Fruit fly (Drosophila melanogaster) whole organism, embryonic: ENCODE results near the gene CG6527.

Experiments used
- Antp ChIP-seq: fragments of 200-800 bp; sonication (Bioruptor generic); optimal IDR thresholded peaks from 3 replicates; lab custom pipeline; 2016; ENCODE audit warnings: missing biosample characterization, missing genetic modification characterization
- Atf6 ChIP-seq: fragments of 200-800 bp; sonication (Bioruptor generic); IDR thresholded peaks from 2 replicates; pipeline ENCODE4 v1.3.6; 2022; ENCODE audit warnings: missing biosample characterization, missing genetic modification characterization
- CG10209 ChIP-seq: fragments of 200-800 bp; sonication (Bioruptor generic); optimal IDR thresholded peaks from 3 replicates; lab custom pipeline; 2017; ENCODE audit warnings: missing biosample characterization, mild to moderate bottlenecking, missing genetic modification characterization, missing genetic modification reagents
- CG10366 ChIP-seq: fragments of 200-800 bp; sonication (Bioruptor generic); IDR thresholded peaks from 2 replicates; pipeline ENCODE4 v1.3.6; 2022; ENCODE audit warnings: missing biosample characterization, missing genetic modification characterization
- CG11398 ChIP-seq: fragments of 200-800 bp; sonication (Bioruptor generic); optimal IDR thresholded peaks from 2 replicates; lab custom pipeline; 2016; ENCODE audit warnings: missing biosample characterization, missing genetic modification characterization
- CG11723 ChIP-seq: fragments of 200-800 bp; sonication (Bioruptor generic); optimal IDR thresholded peaks from 2 replicates; lab custom pipeline; 2017; ENCODE audit warnings: missing biosample characterization, mild to moderate bottlenecking, missing genetic modification characterization
- CG12219 ChIP-seq: fragments of 200-800 bp; sonication (Bioruptor generic); optimal IDR thresholded peaks from 3 replicates; lab custom pipeline; 2018; ENCODE audit warnings: missing biosample characterization, mild to moderate bottlenecking, missing genetic modification characterization
- CG13123 ChIP-seq: fragments of 200-800 bp; sonication (Bioruptor generic); optimal IDR thresholded peaks from 2 replicates; lab custom pipeline; 2016; ENCODE audit warnings: missing biosample characterization, missing genetic modification characterization
- CG13775 ChIP-seq: fragments of 200-800 bp; sonication (Bioruptor generic); optimal IDR thresholded peaks from 3 replicates; lab custom pipeline; 2017; ENCODE audit warnings: missing biosample characterization, mild to moderate bottlenecking, missing genetic modification characterization
- CG14860 ChIP-seq: fragments of 200-800 bp; sonication (Bioruptor generic); IDR thresholded peaks from 3 replicates; pipeline ENCODE4 v1.3.6; 2022; ENCODE audit warnings: missing biosample characterization, missing genetic modification characterization; ENCODE audit not compliant: partially characterized antibody
- CG1603 ChIP-seq: fragments of 200-800 bp; sonication (Bioruptor generic); optimal IDR thresholded peaks from 2 replicates; lab custom pipeline; 2019; ENCODE audit warnings: missing biosample characterization, mild to moderate bottlenecking, missing genetic modification characterization, moderate library complexity
- CG17568 ChIP-seq: fragments of 200-800 bp; sonication (Bioruptor generic); optimal IDR thresholded peaks from 2 replicates; lab custom pipeline; 2018; ENCODE audit warnings: missing biosample characterization, mild to moderate bottlenecking, missing genetic modification characterization, moderate library complexity
- CG17912 ChIP-seq: fragments of 200-800 bp; sonication (Bioruptor generic); optimal IDR thresholded peaks from 2 replicates; lab custom pipeline; 2018; ENCODE audit warnings: missing biosample characterization, mild to moderate bottlenecking, missing genetic modification characterization
- CG2678 ChIP-seq: fragments of 200-800 bp; sonication (Bioruptor generic); optimal IDR thresholded peaks from 3 replicates; lab custom pipeline; 2019; ENCODE audit warnings: missing biosample characterization, mild to moderate bottlenecking, missing genetic modification characterization, moderate library complexity
- CG2889 ChIP-seq: fragments of 200-800 bp; sonication (Bioruptor generic); IDR thresholded peaks from 3 replicates; pipeline ENCODE4 v1.3.6; 2022; ENCODE audit warnings: missing biosample characterization, missing genetic modification characterization
- CG31224 ChIP-seq: fragments of 200-800 bp; sonication (Bioruptor generic); IDR thresholded peaks from 2 replicates; pipeline ENCODE4 v1.3.6; 2022; ENCODE audit warnings: missing biosample characterization, missing genetic modification characterization
- CG7928 ChIP-seq: fragments of 200-800 bp; sonication (Bioruptor generic); optimal IDR thresholded peaks from 2 replicates; lab custom pipeline; 2017; ENCODE audit warnings: missing biosample characterization, mild to moderate bottlenecking, missing genetic modification characterization
- CG8478 ChIP-seq: fragments of >200 bp; optimal IDR thresholded peaks from 2 replicates; lab custom pipeline; 2018
- Camta ChIP-seq: fragments of 200-800 bp; sonication (Bioruptor generic); optimal IDR thresholded peaks from 2 replicates; lab custom pipeline; 2016; ENCODE audit warnings: missing biosample characterization, missing genetic modification characterization
- D19B ChIP-seq: fragments of 200-800 bp; sonication (Bioruptor generic); optimal IDR thresholded peaks from 2 replicates; lab custom pipeline; 2017; ENCODE audit warnings: missing biosample characterization, mild to moderate bottlenecking, missing genetic modification characterization
- HHEX ChIP-seq: fragments of 200-800 bp; sonication (Bioruptor generic); optimal IDR thresholded peaks from 3 replicates; lab custom pipeline; 2017; ENCODE audit warnings: missing biosample characterization, mild to moderate bottlenecking, missing genetic modification characterization, missing genetic modification reagents
- Hmx ChIP-seq: fragments of 200-800 bp; sonication (Bioruptor generic); optimal IDR thresholded peaks from 2 replicates; lab custom pipeline; 2016; ENCODE audit warnings: missing biosample characterization, missing genetic modification characterization
- Hr3 ChIP-seq: fragments of 200-800 bp; sonication (Bioruptor generic); optimal IDR thresholded peaks from 3 replicates; lab custom pipeline; 2016; ENCODE audit warnings: missing biosample characterization, missing genetic modification characterization
- Hsf ChIP-seq: fragments of 200-800 bp; sonication (Bioruptor generic); optimal IDR thresholded peaks from 3 replicates; lab custom pipeline; 2016; ENCODE audit warnings: missing biosample characterization, missing genetic modification characterization
- MBD-R2 ChIP-seq: fragments of 200-800 bp; sonication (Bioruptor generic); IDR thresholded peaks from 2 replicates; pipeline ENCODE4 v1.3.6; 2022; ENCODE audit warnings: missing biosample characterization, missing genetic modification characterization
- MTF-1 ChIP-seq: fragments of 200-800 bp; sonication (Bioruptor generic); optimal IDR thresholded peaks from 2 replicates; lab custom pipeline; 2018; ENCODE audit warnings: missing biosample characterization, mild to moderate bottlenecking, missing genetic modification characterization, borderline replicate concordance
- Med ChIP-seq: fragments of 200-800 bp; sonication (Bioruptor generic); peaks from one replicate; lab custom pipeline; 2016; ENCODE audit warnings: missing biosample characterization, missing genetic modification characterization, mild to moderate bottlenecking, inconsistent platforms, moderate library complexity
- NC2α ChIP-seq: fragments of 200-800 bp; sonication (Bioruptor generic); optimal IDR thresholded peaks from 2 replicates; lab custom pipeline; 2016; ENCODE audit warnings: missing biosample characterization, missing genetic modification characterization
- Optix ChIP-seq: fragments of 200-800 bp; sonication (Bioruptor generic); IDR thresholded peaks from 3 replicates; pipeline ENCODE4 v1.3.6; 2022; ENCODE audit warnings: missing biosample characterization, missing genetic modification characterization
- PHDP ChIP-seq: fragments of 200-800 bp; sonication (Bioruptor generic); optimal IDR thresholded peaks from 3 replicates; lab custom pipeline; 2018; ENCODE audit warnings: missing biosample characterization, mild to moderate bottlenecking, missing genetic modification characterization, moderate library complexity
- ab ChIP-seq: fragments of 200-800 bp; sonication (Bioruptor generic); optimal IDR thresholded peaks from 2 replicates; lab custom pipeline; 2016; ENCODE audit warnings: missing biosample characterization, missing genetic modification characterization
- cad ChIP-seq: fragments of >200 bp; optimal IDR thresholded peaks from 2 replicates; lab custom pipeline; 2017; ENCODE audit warnings: missing biosample characterization, missing genetic modification characterization
- cg ChIP-seq: fragments of 200-800 bp; sonication (Bioruptor generic); optimal IDR thresholded peaks from 3 replicates; lab custom pipeline; 2019; ENCODE audit warnings: missing biosample characterization, mild to moderate bottlenecking, missing genetic modification characterization, moderate library complexity
- chinmo ChIP-seq: fragments of 200-800 bp; sonication (Bioruptor generic); IDR thresholded peaks from 4 replicates; pipeline ENCODE4 v1.3.6; 2022; ENCODE audit warnings: missing biosample characterization, missing genetic modification characterization; ENCODE audit not compliant: partially characterized antibody
- ci ChIP-seq: fragments of 200-800 bp; sonication (Bioruptor generic); IDR thresholded peaks from 3 replicates; pipeline ENCODE4 v1.3.6; 2022; ENCODE audit warnings: missing biosample characterization, missing genetic modification characterization
- cwo ChIP-seq: fragments of 200-800 bp; sonication (Bioruptor generic); optimal IDR thresholded peaks from 3 replicates; lab custom pipeline; 2017; ENCODE audit warnings: missing biosample characterization, missing genetic modification characterization, mild to moderate bottlenecking, moderate library complexity, missing genetic modification reagents
- dm ChIP-seq: fragments of 200-800 bp; sonication (Bioruptor generic); optimal IDR thresholded peaks from 3 replicates; lab custom pipeline; 2016; ENCODE audit warnings: missing biosample characterization, missing genetic modification characterization
- dpn ChIP-seq, 2 experiments: fragments of 200-800 bp; sonication (Bioruptor generic); optimal IDR thresholded peaks; 3 replicates each; lab custom pipeline; 2016; ENCODE audit warnings: missing biosample characterization in 2 of 2, missing genetic modification characterization in 2 of 2
- inv ChIP-seq: fragments of 200-800 bp; sonication (Bioruptor generic); IDR thresholded peaks from 2 replicates; pipeline ENCODE4 v1.3.6; 2022; ENCODE audit warnings: missing biosample characterization, missing genetic modification characterization; ENCODE audit not compliant: partially characterized antibody
- ken ChIP-seq: fragments of 200-800 bp; sonication (Bioruptor generic); IDR thresholded peaks from 3 replicates; pipeline ENCODE4 v1.3.6; 2022; ENCODE audit warnings: missing biosample characterization, missing genetic modification characterization
- lbe ChIP-seq: fragments of 200-800 bp; sonication (Bioruptor generic); optimal IDR thresholded peaks from 2 replicates; lab custom pipeline; 2016; ENCODE audit warnings: missing biosample characterization, mild to moderate bottlenecking, missing genetic modification characterization
- lola ChIP-seq, 3 experiments: fragments of >200 bp in 2 of 3; fragments of 200-800 bp in 1 of 3; sonication (Bioruptor generic) in 1 of 3; optimal IDR thresholded peaks; 2 replicates each; lab custom pipeline; 2017 to 2019; ENCODE audit warnings: missing biosample characterization in 3 of 3, missing genetic modification characterization in 3 of 3, mild to moderate bottlenecking in 1 of 3, moderate library complexity in 1 of 3
- prd ChIP-seq, 3 experiments: fragments of >200 bp in 2 of 3; fragments of 200-800 bp in 1 of 3; sonication (Bioruptor generic) in 1 of 3; optimal IDR thresholded peaks in 2 of 3; IDR thresholded peaks in 1 of 3; 2 replicates in 2 of 3; 3 replicates in 1 of 3; pipeline versions ENCODE4 v1.3.6 to Lab custom; 2017 to 2022; ENCODE audit warnings: missing biosample characterization in 1 of 3, missing genetic modification characterization in 1 of 3
- row ChIP-seq: fragments of 200-800 bp; sonication (Bioruptor generic); IDR thresholded peaks from 3 replicates; pipeline ENCODE4 v1.3.6; 2022; ENCODE audit warnings: missing biosample characterization, missing genetic modification characterization
- slou ChIP-seq: fragments of 200-800 bp; sonication (Bioruptor generic); optimal IDR thresholded peaks from 3 replicates; lab custom pipeline; 2016; ENCODE audit warnings: missing biosample characterization, missing genetic modification characterization
- slp2 ChIP-seq: fragments of 200-800 bp; sonication (Bioruptor generic); optimal IDR thresholded peaks from 2 replicates; lab custom pipeline; 2016; ENCODE audit warnings: missing biosample characterization, missing genetic modification characterization
- vvl ChIP-seq: fragments of 200-800 bp; sonication (Bioruptor generic); IDR thresholded peaks from 2 replicates; pipeline ENCODE4 v1.3.6; 2022; ENCODE audit warnings: missing biosample characterization, missing genetic modification characterization

CG6527 gene

DNA sequence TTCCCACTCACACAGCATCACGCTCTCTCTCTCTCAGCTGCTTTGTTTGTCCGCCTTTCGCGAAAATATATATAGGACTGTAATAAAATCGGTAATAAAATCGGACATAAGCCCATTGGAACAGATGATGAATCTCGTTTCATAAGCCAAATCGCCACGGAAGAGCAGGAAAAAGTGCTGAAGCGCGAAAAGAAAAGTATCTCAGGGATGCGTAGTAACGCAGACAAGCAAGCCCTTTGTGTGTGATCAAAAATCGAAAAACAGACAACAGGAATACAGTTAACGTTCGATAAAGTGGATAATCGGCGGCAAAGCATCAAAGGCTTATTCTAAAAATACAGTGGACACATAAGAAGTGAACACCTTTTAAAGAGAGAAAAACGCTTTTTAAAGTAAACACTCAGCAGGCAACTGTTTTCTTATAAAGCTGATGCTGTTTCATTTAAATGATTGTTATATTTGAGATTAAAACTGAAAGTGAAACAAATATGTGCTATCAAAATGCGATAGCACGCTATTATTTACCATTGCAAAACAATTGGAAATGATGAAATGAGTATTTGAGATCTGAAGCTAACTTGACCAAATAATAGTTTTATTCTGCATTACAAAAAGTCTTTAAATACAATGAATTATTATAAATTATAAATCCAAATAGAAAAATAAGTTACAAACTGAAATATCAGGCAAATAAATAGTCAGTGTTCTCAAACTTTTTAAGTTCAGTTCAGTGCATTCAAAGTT, 42.0 kb downstream of the CG6527 start (continued):
- TF ChIP-seq cg: peak; percentile 14
- no peak for TF ChIP-seq ken
- TF ChIP-seq Atf6 (GFP tag; lab: Robert Waterston, UW): no peak
- TF ChIP-seq CG17568 (GFP tag; lab: Kevin White, UChicago): no peak
- TF ChIP-seq CG8478 (lab: Kevin White, UChicago): no peak
- TF ChIP-seq CG11398 (GFP tag; lab: Kevin White, UChicago): no peak
- no peak for TF ChIP-seq chinmo
- no peak for TF ChIP-seq CG1603 (tag; lab: Kevin White, UChicago)
- no peak for TF ChIP-seq cwo (GFP tag; lab: Kevin White, UChicago)
- peak in 1 of 3 experiments; percentile 10 for TF ChIP-seq lola (GFP tag; optimal IDR thresholded peaks at IDR 0.05; lab: Kevin White, UChicago)
- TF ChIP-seq Antp (GFP tag; lab: Kevin White, UChicago): no peak
- TF ChIP-seq cad (GFP tag; lab: Kevin White, UChicago): peak; percentile 61
- no peak for TF ChIP-seq slp2 (GFP tag; lab: Kevin White, UChicago)
- TF ChIP-seq NC2α (GFP tag; lab: Kevin White, UChicago): no peak
- no peak for TF ChIP-seq CG13123 (GFP tag; lab: Kevin White, UChicago)
- TF ChIP-seq prd (optimal IDR thresholded peaks at IDR 0.05; lab: Kevin White, UChicago): no peak
- TF ChIP-seq prd (GFP tag; IDR thresholded peaks at IDR 0.05; lab: Robert Waterston, UW): peak; percentile 38; the same call in 1 of the 3 replicates
- no peak for TF ChIP-seq Hsf (GFP tag; lab: Kevin White, UChicago)
- no peak for TF ChIP-seq dm (GFP tag; lab: Kevin White, UChicago)
- peak; percentile 26 for TF ChIP-seq CG13775
- no peak for TF ChIP-seq CG17912 (GFP tag; lab: Kevin White, UChicago)
- TF ChIP-seq CG10366 (GFP tag; lab: Robert Waterston, UW): no peak
- no peak for TF ChIP-seq CG2889
- TF ChIP-seq CG14860 (GFP tag; lab: Robert Waterston, UW): no peak
- no peak for TF ChIP-seq CG7928
- TF ChIP-seq CG2678: peak; percentile 25
- no peak for TF ChIP-seq MBD-R2 (GFP tag; lab: Robert Waterston, UW)
- TF ChIP-seq Med (GFP tag; lab: Kevin White, UChicago): peak; percentile 14

- TF ChIP-seq inv (GFP tag; lab: Robert Waterston, UW) (peak; percentile 35), CG1603 (tag; lab: Kevin White, UChicago) (peak; percentile 67), MTF-1 (peak; percentile 30), ci (GFP tag; lab: Robert Waterston, UW) (peak; percentile 65), Hr3 (no peak), vvl (GFP tag; lab: Robert Waterston, UW) (peak; percentile 68), CG31224 (peak; percentile 15; the same call in 1 of the 2 replicates), CG11723 (GFP tag; lab: Kevin White, UChicago) (no peak), PHDP (tag; lab: Kevin White, UChicago) (peak; percentile 48), HHEX (no peak), lbe (GFP tag; lab: Kevin White, UChicago) (no peak), Camta (GFP tag; lab: Kevin White, UChicago) (no peak), row (GFP tag; lab: Robert Waterston, UW) (peak; percentile 5; the same call in 1 of the 3 replicates), Optix (no peak), CG10209 (GFP tag; lab: Kevin White, UChicago) (no peak), CG12219 (GFP tag; lab: Kevin White, UChicago) (peak; percentile 6), D19B (GFP tag; lab: Kevin White, UChicago) (no peak), CG2678 (peak; percentile 23), slou (no peak), ab (GFP tag; lab: Kevin White, UChicago) (no peak), CG13775 (no peak), dpn (GFP tag; optimal IDR thresholded peaks at IDR 0.05; lab: Kevin White, UChicago) (no peak), Hmx (GFP tag; lab: Kevin White, UChicago) (no peak)
Observed at dm6 chr3L:10515785-10516706, 42.8 kb downstream of the CG6527 start.
